Worm (Caenorhabditis elegans) whole organism, late embryonic: ENCODE data around the gene pges-2.

Experiments
- C08G9.2 ChIP-seq: sonication (generic microtip); optimal IDR thresholded peaks from 2 replicates; lab custom pipeline; 2016; ENCODE audit warnings: mild to moderate bottlenecking, missing genetic modification characterization, moderate library complexity, missing compliant biosample characterization
- F13H6.1 ChIP-seq: sonication (generic microtip); optimal IDR thresholded peaks from 2 replicates; lab custom pipeline; 2016; ENCODE audit warnings: missing genetic modification characterization, missing compliant biosample characterization
- K09A11.1 ChIP-seq: sonication (generic microtip); optimal IDR thresholded peaks from 2 replicates; lab custom pipeline; 2017; ENCODE audit warnings: antibody characterized with exemption, mild to moderate bottlenecking, missing genetic modification characterization, missing compliant biosample characterization; ENCODE audit not compliant: insufficient read depth
- ahr-1 ChIP-seq: sonication (generic microtip); optimal IDR thresholded peaks from 2 replicates; lab custom pipeline; 2016; ENCODE audit warnings: missing genetic modification characterization, missing compliant biosample characterization
- ceh-14 ChIP-seq: sonication (generic microtip); optimal IDR thresholded peaks from 2 replicates; lab custom pipeline; 2016; ENCODE audit warnings: missing genotype, missing genetic modification characterization, missing compliant biosample characterization
- ceh-19 ChIP-seq: fragments of 200-800 bp; sonication (Bioruptor generic); optimal IDR thresholded peaks from 2 replicates; lab custom pipeline; 2018; ENCODE audit warnings: mild to moderate bottlenecking, missing genetic modification characterization, missing compliant biosample characterization
- ceh-22 ChIP-seq: sonication (generic microtip); optimal IDR thresholded peaks from 2 replicates; lab custom pipeline; 2017; ENCODE audit warnings: missing biosample characterization, missing genetic modification characterization
- ceh-24 ChIP-seq: sonication (generic microtip); optimal IDR thresholded peaks from 2 replicates; lab custom pipeline; 2016; ENCODE audit warnings: mild to moderate bottlenecking, missing genetic modification characterization, missing compliant biosample characterization
- ceh-30 ChIP-seq: fragments of 150-350 bp; optimal IDR thresholded peaks from 2 replicates; lab custom pipeline; 2014; ENCODE audit warnings: missing biosample characterization, missing genetic modification characterization
- ceh-31 ChIP-seq: sonication (generic microtip); optimal IDR thresholded peaks from 2 replicates; lab custom pipeline; 2016; ENCODE audit warnings: missing genetic modification characterization, missing compliant biosample characterization
- ceh-48 ChIP-seq: sonication (generic microtip); optimal IDR thresholded peaks from 2 replicates; lab custom pipeline; 2016; ENCODE audit warnings: missing genetic modification characterization, inconsistent platforms, missing compliant biosample characterization
- ceh-9 ChIP-seq: sonication (generic microtip); optimal IDR thresholded peaks from 2 replicates; lab custom pipeline; 2016; ENCODE audit warnings: mild to moderate bottlenecking, missing genetic modification characterization, inconsistent platforms, missing compliant biosample characterization
- dmd-4 ChIP-seq: sonication (generic microtip); optimal IDR thresholded peaks from 2 replicates; lab custom pipeline; 2016; ENCODE audit warnings: borderline replicate concordance, missing genetic modification characterization, missing compliant biosample characterization
- dve-1 ChIP-seq: sonication (generic microtip); optimal IDR thresholded peaks from 2 replicates; lab custom pipeline; 2017; ENCODE audit warnings: antibody characterized with exemption, mild to moderate bottlenecking, missing genetic modification characterization, missing compliant biosample characterization
- elt-2 ChIP-seq: sonication (generic microtip); optimal IDR thresholded peaks from 2 replicates; lab custom pipeline; 2016; ENCODE audit warnings: missing genetic modification reagents, missing genetic modification characterization, missing compliant biosample characterization
- fkh-10 ChIP-seq: fragments of 150-350 bp; optimal IDR thresholded peaks from 2 replicates; lab custom pipeline; 2014; ENCODE audit warnings: missing biosample characterization, missing genetic modification reagents, missing genetic modification characterization
- fkh-6 ChIP-seq: sonication (generic microtip); optimal IDR thresholded peaks from 2 replicates; lab custom pipeline; 2016; ENCODE audit warnings: missing genetic modification characterization, missing compliant biosample characterization
- gmeb-2 ChIP-seq: sonication (generic microtip); optimal IDR thresholded peaks from 2 replicates; lab custom pipeline; 2016; ENCODE audit warnings: missing genetic modification characterization, inconsistent platforms, missing compliant biosample characterization
- hlh-15 ChIP-seq: sonication (generic microtip); optimal IDR thresholded peaks from 2 replicates; lab custom pipeline; 2016; ENCODE audit warnings: missing genetic modification characterization, missing compliant biosample characterization
- hlh-6 ChIP-seq: sonication (generic microtip); optimal IDR thresholded peaks from 2 replicates; lab custom pipeline; 2016; ENCODE audit warnings: missing genotype, missing genetic modification characterization, missing compliant biosample characterization
- hlh-8 ChIP-seq: sonication (generic microtip); optimal IDR thresholded peaks from 2 replicates; lab custom pipeline; 2016; ENCODE audit warnings: missing genotype, missing genetic modification characterization, missing compliant biosample characterization
- lim-6 ChIP-seq: sonication (generic microtip); optimal IDR thresholded peaks from 2 replicates; lab custom pipeline; 2016; ENCODE audit warnings: missing genetic modification characterization, missing compliant biosample characterization
- madf-2 ChIP-seq: sonication (generic microtip); optimal IDR thresholded peaks from 2 replicates; lab custom pipeline; 2017; ENCODE audit warnings: missing genetic modification characterization, missing compliant biosample characterization
- mec-3 ChIP-seq: sonication (generic microtip); optimal IDR thresholded peaks from 2 replicates; lab custom pipeline; 2016; ENCODE audit warnings: borderline replicate concordance, missing genetic modification characterization, missing compliant biosample characterization
- odd-2 ChIP-seq: sonication (generic microtip); optimal IDR thresholded peaks from 2 replicates; lab custom pipeline; 2017; ENCODE audit warnings: antibody characterized with exemption, mild to moderate bottlenecking, missing genetic modification characterization, missing compliant biosample characterization
- pag-3 ChIP-seq: sonication (generic microtip); optimal IDR thresholded peaks from 2 replicates; lab custom pipeline; 2016; ENCODE audit warnings: missing compliant biosample characterization, missing genetic modification characterization, borderline replicate concordance
- pat-9 ChIP-seq: fragments of 200-800 bp; sonication (Bioruptor generic); optimal IDR thresholded peaks from 2 replicates; lab custom pipeline; 2018; ENCODE audit warnings: mild to moderate bottlenecking, missing genetic modification characterization, moderate library complexity, missing compliant biosample characterization
- pha-2 ChIP-seq: sonication (generic microtip); optimal IDR thresholded peaks from 2 replicates; lab custom pipeline; 2017; ENCODE audit warnings: mild to moderate bottlenecking, missing genetic modification characterization, missing compliant biosample characterization
- pros-1 ChIP-seq: fragments of 150-350 bp; optimal IDR thresholded peaks from 2 replicates; lab custom pipeline; 2014; ENCODE audit warnings: missing biosample characterization, missing genetic modification reagents, missing genetic modification characterization
- ref-2 ChIP-seq: sonication (generic microtip); optimal IDR thresholded peaks from 2 replicates; lab custom pipeline; 2016; ENCODE audit warnings: missing genetic modification characterization, missing compliant biosample characterization
- rnt-1 ChIP-seq: sonication (generic microtip); optimal IDR thresholded peaks from 2 replicates; lab custom pipeline; 2016; ENCODE audit warnings: missing genetic modification characterization, missing compliant biosample characterization
- sdc-2 ChIP-seq: sonication (generic microtip); optimal IDR thresholded peaks from 2 replicates; lab custom pipeline; 2016; ENCODE audit warnings: missing genotype, missing genetic modification characterization, missing compliant biosample characterization
- sox-4 ChIP-seq: sonication (generic microtip); optimal IDR thresholded peaks from 2 replicates; lab custom pipeline; 2017; ENCODE audit warnings: mild to moderate bottlenecking, missing genetic modification characterization, inconsistent platforms, missing compliant biosample characterization
- syd-9 ChIP-seq: sonication (generic microtip); optimal IDR thresholded peaks from 2 replicates; lab custom pipeline; 2016; ENCODE audit warnings: mild to moderate bottlenecking, missing genetic modification characterization, moderate library complexity, missing compliant biosample characterization
- tbx-2 ChIP-seq: sonication (generic microtip); optimal IDR thresholded peaks from 2 replicates; lab custom pipeline; 2016; ENCODE audit warnings: missing genetic modification characterization, missing compliant biosample characterization
- ttx-3 ChIP-seq: sonication (generic microtip); optimal IDR thresholded peaks from 2 replicates; lab custom pipeline; 2016; ENCODE audit warnings: missing genetic modification reagents, missing genetic modification characterization, missing compliant biosample characterization
- unc-3 ChIP-seq, 2 experiments: fragments of 200-800 bp in 1 of 2; sonication (Bioruptor generic) in 1 of 2; sonication (generic microtip) in 1 of 2; conservative IDR thresholded peaks in 1 of 2; optimal IDR thresholded peaks in 1 of 2; 2 replicates each; pipeline versions ENCODE4 v1.3.6 to Lab custom; 2016 to 2022; ENCODE audit warnings: missing compliant biosample characterization in 2 of 2, missing genetic modification characterization in 2 of 2, missing genetic modification reagents in 1 of 2
- unc-42 ChIP-seq: sonication (generic microtip); optimal IDR thresholded peaks from 2 replicates; lab custom pipeline; 2016; ENCODE audit warnings: missing genotype, missing genetic modification characterization, missing compliant biosample characterization
- unc-55 ChIP-seq: sonication (generic microtip); optimal IDR thresholded peaks from 2 replicates; lab custom pipeline; 2017; ENCODE audit warnings: missing biosample characterization, missing genetic modification reagents, missing genetic modification characterization
- unc-86 ChIP-seq: sonication (generic microtip); optimal IDR thresholded peaks from 2 replicates; lab custom pipeline; 2016; ENCODE audit warnings: missing genetic modification characterization, missing compliant biosample characterization
- zip-5 ChIP-seq: sonication (generic microtip); optimal IDR thresholded peaks from 2 replicates; lab custom pipeline; 2016; ENCODE audit warnings: missing genetic modification characterization, missing compliant biosample characterization
- ztf-16 ChIP-seq: sonication (generic microtip); optimal IDR thresholded peaks from 2 replicates; lab custom pipeline; 2017; ENCODE audit warnings: missing genetic modification characterization, missing compliant biosample characterization

Gene pges-2

DNA sequence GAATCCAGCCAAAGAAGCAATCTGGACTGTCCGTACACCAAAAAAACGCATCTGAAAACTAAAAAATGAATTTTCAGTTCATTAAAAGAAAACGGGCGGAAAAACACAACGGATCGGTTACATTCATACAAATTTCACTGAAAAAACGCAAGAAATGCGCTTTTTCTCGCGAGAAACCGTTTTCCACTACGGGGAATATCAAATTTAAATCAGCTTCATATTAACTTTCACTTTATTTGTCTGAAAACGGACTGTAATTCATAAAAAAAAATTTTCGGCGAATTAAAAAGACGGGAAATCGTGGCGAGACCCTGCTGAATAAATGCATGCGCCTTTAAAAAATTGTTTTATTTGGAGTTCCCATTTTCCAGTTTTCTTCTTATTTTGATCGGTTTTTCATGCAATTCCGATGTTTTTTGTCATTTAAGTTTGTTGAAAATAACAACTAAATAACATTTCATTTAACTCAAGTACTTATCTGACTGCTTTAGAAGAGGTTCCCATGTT, at the start of gene pges-2:
Gene pges-2 (minus strand): TSS at position 51 of the 507 bp plus-strand sequence.
- no peak for TF ChIP-seq ceh-24 (tag; lab: Kevin White, UChicago)
- TF ChIP-seq sox-4 (tag; lab: Kevin White, UChicago): no peak
- TF ChIP-seq pha-2: no peak
- no peak for TF ChIP-seq unc-42 (tag; lab: Kevin White, UChicago)
- no peak for TF ChIP-seq pag-3 (tag; lab: Kevin White, UChicago)

DNA sequence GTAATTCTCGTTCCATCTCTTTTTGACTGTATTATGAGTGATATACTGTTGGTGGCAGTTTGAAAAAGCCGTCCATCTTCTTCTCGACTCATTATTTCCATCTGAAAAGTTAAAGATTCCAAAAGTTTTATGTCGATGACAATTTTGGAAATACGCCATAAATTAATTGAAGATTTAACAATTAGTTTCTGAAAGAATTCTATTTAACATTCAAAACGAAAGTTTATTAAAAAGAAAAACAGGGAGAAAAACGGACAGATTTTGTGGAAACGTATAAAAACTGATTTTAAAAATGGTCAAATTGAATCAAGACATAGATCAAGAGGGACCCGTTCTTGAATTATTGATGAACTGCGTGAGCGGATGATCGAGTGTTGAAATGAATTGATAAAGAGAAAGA, 46.2 kb upstream of the pges-2 start, which contains the start of gene R10H10.7:
Gene R10H10.7 (minus strand): TSS at position 101 of the 400 bp plus-strand sequence.
- TF ChIP-seq unc-86 (tag; lab: Kevin White, UChicago) (no peak), hlh-15 (tag; lab: Kevin White, UChicago) (no peak), ceh-19 (GFP tag; lab: Kevin White, UChicago) (no peak), fkh-6 (tag; lab: Kevin White, UChicago) (no peak), ceh-30 (no peak), sdc-2 (no peak), pha-2 (no peak)

- TF ChIP-seq elt-2 (tag; lab: Kevin White, UChicago) (no peak), ztf-16 (tag; lab: Kevin White, UChicago) (no peak), ceh-9 (tag; lab: Kevin White, UChicago) (no peak)
- TF ChIP-seq, all 69 proteins: peak for 0
Measured at ce11 chrIV:10409377-10409776, 41.8 kb upstream of the pges-2 start, which contains the start of gene rfk-1. Gene rfk-1, minus strand, starts transcription at chrIV:10409477.

ce11 chrIV:10403193-10404058, 35.8 kb upstream of the pges-2 start, which contains the start of gene gpa-7:
Gene gpa-7, plus strand, starts transcription at chrIV:10404008.
- TF ChIP-seq gmeb-2 (tag; lab: Kevin White, UChicago) (no peak), C08G9.2 (tag; lab: Kevin White, UChicago) (peak; percentile 44), lim-6 (tag; lab: Kevin White, UChicago) (peak; percentile 15), ahr-1 (tag; lab: Kevin White, UChicago) (no peak), ceh-9 (tag; lab: Kevin White, UChicago) (no peak), hlh-8 (tag; lab: Kevin White, UChicago) (peak; percentile 33), ceh-24 (tag; lab: Kevin White, UChicago) (no peak), zip-5 (tag; lab: Kevin White, UChicago) (no peak), pros-1 (tag; lab: Kevin White, UChicago) (peak; percentile 26), rnt-1 (tag; lab: Kevin White, UChicago) (peak; percentile 44), unc-3 (GFP tag; conservative IDR thresholded peaks at IDR 0.05; lab: Robert Waterston, UW) (no peak; the same call in 1 of the 2 replicates), unc-3 (tag; optimal IDR thresholded peaks at IDR 0.05; lab: Kevin White, UChicago) (peak; percentile 50), unc-86 (tag; lab: Kevin White, UChicago) (peak; percentile 22), ttx-3 (tag; lab: Kevin White, UChicago) (no peak), unc-42 (tag; lab: Kevin White, UChicago) (peak; percentile 86), F13H6.1 (tag; lab: Kevin White, UChicago) (peak; percentile 63), syd-9 (peak; percentile 37), ceh-19 (GFP tag; lab: Kevin White, UChicago) (peak; percentile 74), unc-55 (GFP tag; lab: Kevin White, UChicago) (peak; percentile 54), ceh-31 (tag; lab: Kevin White, UChicago) (peak; percentile 88), ref-2 (tag; lab: Kevin White, UChicago) (peak; percentile 71), dve-1 (no peak), ceh-14 (tag; lab: Kevin White, UChicago) (peak; percentile 75), tbx-2 (tag; lab: Kevin White, UChicago) (peak; percentile 83), madf-2 (tag; lab: Kevin White, UChicago) (no peak), hlh-6 (peak; percentile 10), mec-3 (peak; percentile 3), fkh-6 (tag; lab: Kevin White, UChicago) (no peak), dmd-4 (tag; lab: Kevin White, UChicago) (no peak), ceh-22 (no peak), pat-9 (tag; lab: Kevin White, UChicago) (peak; percentile 35), elt-2 (tag; lab: Kevin White, UChicago) (no peak), fkh-10 (GFP tag; lab: Kevin White, UChicago) (peak; percentile 53), K09A11.1 (no peak), odd-2 (tag; lab: Kevin White, UChicago) (no peak), ceh-48 (tag; lab: Kevin White, UChicago) (no peak)
